Worm (Caenorhabditis elegans): ENCODE data around the gene Y9C2UA.1.

The Y9C2UA.1 gene

DNA sequence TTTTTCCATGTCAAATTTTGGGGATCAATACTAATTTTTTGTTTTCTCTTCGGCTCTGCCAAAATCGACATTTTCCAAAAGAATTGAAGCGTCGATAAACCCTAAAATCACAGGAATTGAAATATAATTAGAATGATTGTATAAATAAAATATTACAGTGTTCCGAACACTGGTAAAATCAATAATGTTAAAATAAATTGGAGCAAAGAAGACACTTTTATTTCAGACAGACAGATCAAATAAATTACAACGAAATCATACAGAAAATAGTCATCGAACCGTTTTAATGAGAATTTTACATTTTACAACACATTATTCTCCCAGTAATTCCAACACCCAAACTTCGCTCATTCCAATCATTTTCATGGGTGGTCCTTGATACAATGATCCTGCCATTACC is 28.3 kb downstream of the Y9C2UA.1 start, which contains the start of gene T23G7.3 (continued):
- TF ChIP-seq cebp-1 (GFP tag; IDR thresholded peaks at IDR 0.05) (no peak), cebp-1 (tag; optimal IDR thresholded peaks at IDR 0.05) (no peak), attf-6 (GFP tag; IDR thresholded peaks at IDR 0.05) (no peak), lin-40 (tag; optimal IDR thresholded peaks at IDR 0.05) (no peak), fkh-3 (tag; optimal IDR thresholded peaks at IDR 0.05) (no peak), nhr-90 (tag; optimal IDR thresholded peaks at IDR 0.05) (no peak), dox-1 (GFP tag; IDR thresholded peaks at IDR 0.05) (no peak)

DNA sequence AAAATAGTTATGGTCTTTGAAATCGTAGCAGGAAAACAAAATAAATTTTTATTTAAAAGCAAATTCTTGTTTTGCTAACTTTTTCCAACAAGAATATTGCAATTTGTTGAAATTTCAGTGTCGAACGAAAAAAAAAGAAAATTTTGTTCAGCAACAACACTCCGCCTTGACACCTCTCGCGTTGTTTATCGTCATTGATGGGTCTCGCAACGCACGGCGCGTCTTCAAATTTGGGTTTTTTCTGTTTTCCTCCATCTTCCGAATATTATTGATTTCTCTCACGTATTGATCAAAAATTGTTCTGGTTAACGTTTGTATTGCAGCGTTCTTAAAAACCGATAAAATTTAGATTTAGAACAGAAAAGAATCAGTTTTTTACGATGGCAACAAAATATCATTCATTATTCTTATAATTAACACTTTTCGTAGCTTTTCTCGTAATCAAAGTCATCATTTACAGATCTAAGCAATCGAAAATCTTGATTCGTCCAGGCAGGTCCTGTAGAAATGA is 30.1 kb downstream of the Y9C2UA.1 start, which contains the start of gene dpl-1:
dpl-1 (plus strand) TSS at position 461 of the 511 bp plus-strand sequence.
- TF ChIP-seq sptf-2 (GFP tag; optimal IDR thresholded peaks at IDR 0.05) = no peak
- TF ChIP-seq C17E4.6 (GFP tag; IDR thresholded peaks at IDR 0.05) = no peak
- TF ChIP-seq Y53G8AR.9 (GFP tag; conservative IDR thresholded peaks at IDR 0.05) = no peak
- TF ChIP-seq efl-1 (GFP tag; optimal IDR thresholded peaks at IDR 0.05) = peak; percentile 39
- no peak for TF ChIP-seq lir-1 (GFP tag; conservative IDR thresholded peaks at IDR 0.05)
- TF ChIP-seq Y95B8A.8 (GFP tag; IDR thresholded peaks at IDR 0.05) = no peak
- TF ChIP-seq ztf-18 (tag; optimal IDR thresholded peaks at IDR 0.05) = no peak
- no peak for TF ChIP-seq ceh-79 (tag; optimal IDR thresholded peaks at IDR 0.05)
- TF ChIP-seq ZK185.1 (tag; optimal IDR thresholded peaks at IDR 0.05; ENCODE audit: poor library complexity, severe bottlenecking) = no peak
- TF ChIP-seq bed-2 (GFP tag; IDR thresholded peaks at IDR 0.05) = no peak
- no peak for TF ChIP-seq F37B4.10 (GFP tag; IDR thresholded peaks at IDR 0.05)
- no peak for TF ChIP-seq B0336.3 (GFP tag; IDR thresholded peaks at IDR 0.05)
- TF ChIP-seq him-1 (tag; optimal IDR thresholded peaks at IDR 0.05) = no peak
- TF ChIP-seq lin-54 (GFP tag; optimal IDR thresholded peaks at IDR 0.05) = peak; percentile 30
- no peak for TF ChIP-seq Y53F4B.3 (GFP tag; IDR thresholded peaks at IDR 0.05)
- TF ChIP-seq T26A5.8 (tag; optimal IDR thresholded peaks at IDR 0.05) = no peak
- no peak for TF ChIP-seq mcd-1 (GFP tag; IDR thresholded peaks at IDR 0.05)
- peak; percentile 92 for TF ChIP-seq attf-3 (GFP tag; conservative IDR thresholded peaks at IDR 0.05)
- TF ChIP-seq dpl-1 (GFP tag; optimal IDR thresholded peaks at IDR 0.05) = peak; percentile 26
- no peak for TF ChIP-seq athp-1 (tag; optimal IDR thresholded peaks at IDR 0.05)
- TF ChIP-seq lin-35 (GFP tag; optimal IDR thresholded peaks at IDR 0.05) = peak in 1 of 3 experiments; percentile 59
- TF ChIP-seq ztf-28 (GFP tag; IDR thresholded peaks at IDR 0.05) = no peak
- TF ChIP-seq F57C9.4 (tag; optimal IDR thresholded peaks at IDR 0.05) = no peak
- TF ChIP-seq ceh-100 (GFP tag; IDR thresholded peaks at IDR 0.05) = no peak
- no peak for TF ChIP-seq Y79H2A.3 (GFP tag; conservative IDR thresholded peaks at IDR 0.05)

DNA sequence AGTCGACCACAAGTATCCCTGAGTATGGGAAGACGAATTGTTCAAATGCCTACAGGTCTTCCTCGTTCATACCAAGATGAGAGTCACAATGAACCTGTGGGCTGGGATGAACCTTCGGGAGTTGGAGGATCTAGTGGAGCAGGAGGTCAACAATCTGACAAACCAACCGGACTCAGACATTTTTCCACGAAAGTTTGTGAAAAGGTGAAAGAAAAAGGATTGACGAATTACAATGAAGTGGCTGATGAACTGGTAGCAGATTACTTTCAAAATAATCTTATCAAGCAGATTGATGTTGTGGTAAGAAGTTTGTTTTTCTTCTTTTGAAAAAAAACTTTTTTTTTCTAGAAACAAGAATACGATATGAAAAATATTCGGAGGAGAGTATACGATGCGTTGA is 30.6 kb downstream of the Y9C2UA.1 start:
- no peak for TF ChIP-seq cebp-1 (GFP tag; IDR thresholded peaks at IDR 0.05)
- TF ChIP-seq cebp-1 (tag; optimal IDR thresholded peaks at IDR 0.05) = no peak
- no peak for TF ChIP-seq ekl-4 (GFP tag; IDR thresholded peaks at IDR 0.05)
- TF ChIP-seq madf-3 (GFP tag; IDR thresholded peaks at IDR 0.05) = 0 out of 2 replicates have a peak, but pooled peaks have one; percentile 24

DNA sequence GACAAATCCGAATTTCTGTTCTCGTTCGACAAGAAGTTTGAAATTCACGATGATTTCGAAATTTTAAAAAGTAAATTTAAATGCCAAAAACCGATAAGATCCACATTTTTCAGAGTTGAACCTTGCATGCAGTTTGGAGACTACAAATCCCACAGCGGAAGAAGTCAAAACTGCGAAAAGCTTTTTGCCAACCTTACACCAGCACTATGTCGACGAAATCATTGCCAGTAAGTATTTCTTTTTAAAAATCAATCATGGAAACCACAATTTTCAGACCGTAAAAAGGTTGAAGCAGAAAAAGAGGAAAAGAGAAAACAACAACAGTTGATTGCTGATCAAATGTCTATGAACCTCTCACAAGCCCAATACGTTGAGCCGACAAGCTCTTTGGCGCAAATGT is 31.4 kb downstream of the Y9C2UA.1 start:
- TF ChIP-seq xnd-1 (tag; optimal IDR thresholded peaks at IDR 0.05) (no peak), cebp-2 (GFP tag; IDR thresholded peaks at IDR 0.05) (no peak), nhr-27 (tag; optimal IDR thresholded peaks at IDR 0.05) (no peak), madf-6 (GFP tag; IDR thresholded peaks at IDR 0.05) (0 out of 2 replicates have a peak, but pooled peaks have one; percentile 11)
